Fruit fly (Drosophila melanogaster): ENCODE data around the gene CG32713.

The CG32713 gene

DNA sequence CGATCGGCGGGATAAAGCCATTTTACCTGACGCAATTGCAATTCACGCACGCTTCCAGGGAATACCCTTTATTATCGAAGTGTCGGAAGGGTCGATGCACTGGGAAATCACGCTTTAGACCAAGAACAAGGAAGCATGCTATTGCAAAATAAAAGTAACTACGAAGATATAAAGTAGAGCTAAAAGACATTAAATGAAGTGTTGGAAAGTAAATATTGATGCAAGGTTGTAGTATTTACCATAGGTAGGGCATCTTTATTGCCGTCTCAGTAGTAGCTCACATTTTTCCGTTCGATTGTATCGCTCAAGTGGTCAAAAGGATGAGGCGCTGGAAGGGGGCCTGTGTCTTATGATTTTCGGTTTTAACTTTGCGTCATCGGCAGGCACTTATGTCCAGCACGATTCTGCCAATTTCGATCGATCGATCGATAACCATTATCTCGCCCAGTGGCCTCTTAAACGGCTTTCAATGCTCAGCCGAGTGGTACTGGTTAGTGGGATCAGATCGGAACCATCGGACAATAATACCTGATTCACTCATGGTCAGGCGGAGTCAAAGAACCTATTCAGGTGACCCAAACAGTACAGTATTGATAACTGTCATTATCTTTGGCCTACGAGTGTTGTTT is 40.3 kb upstream of the CG32713 start (continued):
- TF ChIP-seq CG10631 (GFP tag; optimal IDR thresholded peaks at IDR 0.05) (no peak), Eip93F (GFP tag; optimal IDR thresholded peaks at IDR 0.05) (no peak), CG1621 (tag; optimal IDR thresholded peaks at IDR 0.05) (no peak), CG4318 (GFP tag; optimal IDR thresholded peaks at IDR 0.05) (no peak), ss (GFP tag; optimal IDR thresholded peaks at IDR 0.05) (no peak), fd59A (GFP tag; optimal IDR thresholded peaks at IDR 0.05) (no peak), Sox15 (GFP tag; optimal IDR thresholded peaks at IDR 0.05) (no peak), Hr38 (GFP tag; optimal IDR thresholded peaks at IDR 0.05) (no peak), spab (GFP tag; optimal IDR thresholded peaks at IDR 0.05) (no peak), CG3919 (GFP tag; optimal IDR thresholded peaks at IDR 0.05) (peak; percentile 18), Ets96B (tag; optimal IDR thresholded peaks at IDR 0.05) (peak; percentile 16), CG31627 (GFP tag; optimal IDR thresholded peaks at IDR 0.05) (peak; percentile 9), CG6163 (GFP tag; IDR thresholded peaks at IDR 0.05) (no peak), CG10669 (GFP tag; optimal IDR thresholded peaks at IDR 0.05) (peak; percentile 7), Eip78C (GFP tag) (peak; percentile 67), Gug (GFP tag; IDR thresholded peaks at IDR 0.05) (no peak), CG34406 (GFP tag; optimal IDR thresholded peaks at IDR 0.05) (peak; percentile 8), Eip75B (GFP tag; optimal IDR thresholded peaks at IDR 0.05) (peak; percentile 5), CG8119 (GFP tag; IDR thresholded peaks at IDR 0.05) (no peak), Sox14 (GFP tag; optimal IDR thresholded peaks at IDR 0.05) (peak; percentile 37), CG16779 (tag; optimal IDR thresholded peaks at IDR 0.05) (no peak), CG32006 (GFP tag; optimal IDR thresholded peaks at IDR 0.05) (no peak), fkh (GFP tag; optimal IDR thresholded peaks at IDR 0.05) (no peak), dsx (GFP tag; optimal IDR thresholded peaks at IDR 0.05; ENCODE audit: poor library complexity, severe bottlenecking) (no peak)

DNA sequence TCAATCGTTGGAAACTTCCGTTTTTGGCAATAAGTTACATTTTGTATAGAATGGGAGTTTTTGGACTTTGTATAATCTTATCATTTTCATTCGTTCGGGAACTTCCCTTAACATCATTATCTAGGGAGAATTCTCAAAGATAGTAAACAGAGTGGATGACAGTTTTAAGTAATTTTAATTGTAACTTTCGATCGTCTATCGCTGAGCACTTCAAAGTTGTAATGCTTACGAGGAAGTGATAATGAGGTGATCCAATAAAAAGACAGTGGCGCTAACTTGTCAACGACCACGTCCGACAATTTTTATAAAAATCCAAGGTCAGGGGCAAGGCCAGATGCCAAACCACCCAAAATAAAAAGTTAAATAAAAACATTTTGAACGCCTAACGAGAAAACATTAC is 38.9 kb upstream of the CG32713 start:
- no peak for TF ChIP-seq achi (GFP tag; optimal IDR thresholded peaks at IDR 0.05)

DNA sequence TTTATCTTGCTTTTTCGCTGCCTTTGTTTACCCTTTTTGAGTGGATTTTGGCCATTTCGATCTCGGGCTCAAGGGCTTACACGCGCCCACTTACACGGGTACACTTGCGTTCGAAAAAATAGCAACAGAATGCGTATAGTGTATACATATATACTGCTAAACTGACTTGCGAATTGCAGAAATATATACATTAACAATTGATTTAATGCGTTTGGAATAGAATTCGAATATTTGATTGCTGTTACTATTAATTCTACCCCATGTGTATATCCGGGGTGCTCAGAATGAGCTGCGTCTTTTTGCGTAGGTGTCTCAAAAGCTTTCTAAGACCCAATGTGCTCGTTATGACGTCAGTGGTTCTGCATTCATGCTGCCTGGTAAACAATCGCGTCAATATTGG is 36.0 kb upstream of the CG32713 start:
- TF ChIP-seq svp (GFP tag) (peak; percentile 65), lz (GFP tag; optimal IDR thresholded peaks at IDR 0.05) (no peak), CG15336 (GFP tag; IDR thresholded peaks at IDR 0.05) (no peak), esn (GFP tag; optimal IDR thresholded peaks at IDR 0.05) (peak; percentile 1), eg (GFP tag; IDR thresholded peaks at IDR 0.05) (0 out of 3 replicates have a peak, but pooled peaks have one; percentile 30), Eip78C (GFP tag) (peak; percentile 77), Sox102F (GFP tag; optimal IDR thresholded peaks at IDR 0.05) (peak; percentile 10), CG6163 (GFP tag; IDR thresholded peaks at IDR 0.05) (0 out of 3 replicates have a peak, but pooled peaks have one; percentile 31)

DNA sequence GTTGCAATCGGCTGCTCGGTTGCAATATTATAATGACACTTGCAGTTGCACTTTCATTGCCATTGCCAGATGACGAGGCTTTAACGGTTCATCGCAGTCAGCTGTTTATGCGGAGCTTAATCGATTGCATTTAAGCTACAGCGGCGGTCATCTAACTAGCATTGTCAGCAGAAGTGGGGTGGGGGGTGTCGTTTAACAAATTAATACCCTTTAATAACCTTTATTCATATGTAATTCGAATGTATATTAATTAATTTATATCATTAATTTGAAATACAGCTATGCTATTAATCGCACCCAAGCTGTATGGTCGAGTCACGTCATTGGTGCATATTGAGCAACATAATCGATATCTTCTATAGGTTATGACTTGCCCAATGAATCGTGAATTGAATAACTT is 35.4 kb upstream of the CG32713 start:
- TF ChIP-seq CG6792 (GFP tag; optimal IDR thresholded peaks at IDR 0.05): peak; percentile 73
- peak; percentile 86 for TF ChIP-seq CG32006 (GFP tag; optimal IDR thresholded peaks at IDR 0.05)
- peak; percentile 66 for TF ChIP-seq CG11762 (GFP tag; optimal IDR thresholded peaks at IDR 0.05; ENCODE audit: insufficient read depth)
- peak; percentile 21 for TF ChIP-seq vri (GFP tag; optimal IDR thresholded peaks at IDR 0.05)
- TF ChIP-seq Lpt (GFP tag; optimal IDR thresholded peaks at IDR 0.05): peak; percentile 53
- peak; percentile 78 for TF ChIP-seq CG8632 (GFP tag; optimal IDR thresholded peaks at IDR 0.05)
- TF ChIP-seq achi (GFP tag; optimal IDR thresholded peaks at IDR 0.05): peak; percentile 75
- TF ChIP-seq CG6854 (GFP tag; optimal IDR thresholded peaks at IDR 0.05): peak; percentile 47
- TF ChIP-seq CG4318 (GFP tag; optimal IDR thresholded peaks at IDR 0.05): peak; percentile 73
- TF ChIP-seq OdsH (GFP tag; optimal IDR thresholded peaks at IDR 0.05): peak; percentile 84
- TF ChIP-seq Hr39 (GFP tag; optimal IDR thresholded peaks at IDR 0.05): peak; percentile 55
- peak; percentile 78 for TF ChIP-seq CG10631 (GFP tag; optimal IDR thresholded peaks at IDR 0.05)
- peak; percentile 84 for TF ChIP-seq CG11294 (GFP tag; IDR thresholded peaks at IDR 0.05)
- TF ChIP-seq eg (GFP tag; IDR thresholded peaks at IDR 0.05): peak; percentile 93
- TF ChIP-seq CG3032 (tag; optimal IDR thresholded peaks at IDR 0.05): peak; percentile 71
- peak; percentile 81 for TF ChIP-seq pdm3 (GFP tag; optimal IDR thresholded peaks at IDR 0.05)
- peak; percentile 76 for TF ChIP-seq Hr4 (GFP tag; optimal IDR thresholded peaks at IDR 0.05)
- peak; percentile 88 for TF ChIP-seq CG8119 (GFP tag; IDR thresholded peaks at IDR 0.05)
- peak; percentile 45 for TF ChIP-seq Sox14 (GFP tag; optimal IDR thresholded peaks at IDR 0.05)
- TF ChIP-seq fkh (GFP tag; optimal IDR thresholded peaks at IDR 0.05): no peak
- TF ChIP-seq Blimp-1 (GFP tag; optimal IDR thresholded peaks at IDR 0.05): peak; percentile 46
- TF ChIP-seq CG9139 (GFP tag; optimal IDR thresholded peaks at IDR 0.05): peak; percentile 57
- peak; percentile 85 for TF ChIP-seq acj6 (GFP tag; optimal IDR thresholded peaks at IDR 0.05)
